Fruit fly (Drosophila melanogaster): ENCODE measurements around the gene CG4239.
A peak's percentile ranks its signal among the peaks of the same experiment; 100 is the strongest.

The CG4239 gene

dm6 chrX:16414451-16415368 is 29.6 kb downstream of the CG4239 start, which contains the start of gene Traf-like (continued):
- TF ChIP-seq Med (GFP tag) (peak; percentile 79), CG14441 (GFP tag; IDR thresholded peaks at IDR 0.05) (peak; percentile 42; the same call in 1 of the 2 replicates), mam (GFP tag; optimal IDR thresholded peaks at IDR 0.05) (no peak), CG9817 (tag; optimal IDR thresholded peaks at IDR 0.05) (peak; percentile 5), CG7271 (tag; optimal IDR thresholded peaks at IDR 0.05) (no peak), CG17385 (GFP tag; optimal IDR thresholded peaks at IDR 0.05) (peak; percentile 9), zf30C (GFP tag; optimal IDR thresholded peaks at IDR 0.05) (peak; percentile 16), CG15269 (tag; optimal IDR thresholded peaks at IDR 0.05) (peak; percentile 23), E2f1 (GFP tag; IDR thresholded peaks at IDR 0.05) (peak; percentile 42; the same call in 1 of the 2 replicates), CG17829 (tag; optimal IDR thresholded peaks at IDR 0.05) (peak; percentile 1), Dek (tag; optimal IDR thresholded peaks at IDR 0.05) (no peak), nmo (GFP tag; optimal IDR thresholded peaks at IDR 0.05) (peak; percentile 34), CG11695 (GFP tag; IDR thresholded peaks at IDR 0.05) (0 out of 3 replicates have a peak, but pooled peaks have one; percentile 38), rib (GFP tag; IDR thresholded peaks at IDR 0.05) (no peak), wek (GFP tag; optimal IDR thresholded peaks at IDR 0.05) (no peak), esg (GFP tag; conservative IDR thresholded peaks at IDR 0.05) (0 out of 2 replicates have a peak, but pooled peaks have one; percentile 19), CG10366 (GFP tag; IDR thresholded peaks at IDR 0.05) (peak; percentile 40; the same call in 1 of the 2 replicates), CG18262 (tag; optimal IDR thresholded peaks at IDR 0.05) (peak; percentile 12), CG14710 (tag; optimal IDR thresholded peaks at IDR 0.05) (no peak), Elba2 (GFP tag; optimal IDR thresholded peaks at IDR 0.05) (no peak), lola (GFP tag; optimal IDR thresholded peaks at IDR 0.05) (no peak), pum (GFP tag; optimal IDR thresholded peaks at IDR 0.05) (no peak), phol (tag; optimal IDR thresholded peaks at IDR 0.05) (peak; percentile 23), tap (tag; optimal IDR thresholded peaks at IDR 0.05) (peak; percentile 27), PHDP (tag; optimal IDR thresholded peaks at IDR 0.05) (no peak), CG7839 (tag; optimal IDR thresholded peaks at IDR 0.05) (peak; percentile 38), D19A (tag; optimal IDR thresholded peaks at IDR 0.05) (peak; percentile 44), CG11398 (GFP tag; optimal IDR thresholded peaks at IDR 0.05) (no peak), CG2678 (tag; optimal IDR thresholded peaks at IDR 0.05) (peak; percentile 51), CG17359 (tag; optimal IDR thresholded peaks at IDR 0.05) (peak; percentile 49), CG10274 (GFP tag; optimal IDR thresholded peaks at IDR 0.05) (peak; percentile 5), lab (GFP tag; optimal IDR thresholded peaks at IDR 0.05) (peak; percentile 45), tgo (GFP tag; IDR thresholded peaks at IDR 0.05) (peak; percentile 50; the same call in 2 of the 3 replicates), CG8388 (GFP tag; optimal IDR thresholded peaks at IDR 0.05) (peak; percentile 1), CG6689 (GFP tag; IDR thresholded peaks at IDR 0.05) (0 out of 2 replicates have a peak, but pooled peaks have one; percentile 22), CG1603 (tag; optimal IDR thresholded peaks at IDR 0.05) (peak; percentile 48), exex (tag; optimal IDR thresholded peaks at IDR 0.05) (peak; percentile 64), disco-r (GFP tag; optimal IDR thresholded peaks at IDR 0.05) (no peak), Ets65A (GFP tag) (peak; percentile 6), Oli (tag; optimal IDR thresholded peaks at IDR 0.05) (peak; percentile 29), Asciz (GFP tag; optimal IDR thresholded peaks at IDR 0.05) (peak; percentile 14), sens (GFP tag) (peak; percentile 76), HmgZ (tag; optimal IDR thresholded peaks at IDR 0.05) (peak; percentile 11), CG34376 (GFP tag; optimal IDR thresholded peaks at IDR 0.05) (peak; percentile 67), ranshi (GFP tag; IDR thresholded peaks at IDR 0.05) (0 out of 2 replicates have a peak, but pooled peaks have one; percentile 34), CG31224 (GFP tag; IDR thresholded peaks at IDR 0.05) (no peak), sisA (GFP tag; IDR thresholded peaks at IDR 0.05) (no peak; the same call in 1 of the 2 replicates)

Data from whole organism, embryonic.